Fruit fly (Drosophila melanogaster) whole organism, prepupa: ENCODE results near the gene CG42302.

Source experiments
- Blimp-1 ChIP-seq: fragments of 200-800 bp; sonication (Bioruptor generic); optimal IDR thresholded peaks from 3 replicates; lab custom pipeline; 2017; ENCODE audit warnings: missing biosample characterization, missing genetic modification characterization, mild to moderate bottlenecking, moderate library complexity, missing genetic modification reagents
- CG10631 ChIP-seq: fragments of 200-800 bp; sonication (Bioruptor generic); optimal IDR thresholded peaks from 2 replicates; lab custom pipeline; 2016; ENCODE audit warnings: missing biosample characterization, missing genetic modification characterization
- CG10669 ChIP-seq: fragments of 200-800 bp; sonication (Bioruptor generic); optimal IDR thresholded peaks from 3 replicates; lab custom pipeline; 2018; ENCODE audit warnings: missing biosample characterization, mild to moderate bottlenecking, missing genetic modification characterization, moderate library complexity
- CG11294 ChIP-seq: fragments of 200-800 bp; sonication (Bioruptor generic); IDR thresholded peaks from 2 replicates; pipeline ENCODE4 v1.3.6; 2022; ENCODE audit warnings: missing biosample characterization, missing genetic modification characterization
- CG11902 ChIP-seq: fragments of 200-800 bp; sonication (Bioruptor generic); optimal IDR thresholded peaks from 3 replicates; lab custom pipeline; 2016; ENCODE audit warnings: missing biosample characterization, missing genetic modification characterization
- CG15336 ChIP-seq: fragments of 200-800 bp; sonication (Bioruptor generic); IDR thresholded peaks from 2 replicates; pipeline ENCODE4 v1.3.6; 2022; ENCODE audit warnings: missing biosample characterization, missing genetic modification characterization
- CG1621 ChIP-seq: fragments of 200-800 bp; sonication (Bioruptor generic); optimal IDR thresholded peaks from 3 replicates; lab custom pipeline; 2018; ENCODE audit warnings: missing biosample characterization, mild to moderate bottlenecking, missing genetic modification characterization
- CG16779 ChIP-seq: fragments of 200-800 bp; sonication (Bioruptor generic); optimal IDR thresholded peaks from 3 replicates; lab custom pipeline; 2017; ENCODE audit warnings: missing biosample characterization, mild to moderate bottlenecking, missing genetic modification characterization
- CG3032 ChIP-seq: fragments of 200-800 bp; optimal IDR thresholded peaks from 2 replicates; lab custom pipeline; 2019; ENCODE audit warnings: missing biosample characterization, mild to moderate bottlenecking, missing genetic modification characterization, moderate library complexity
- CG31627 ChIP-seq: fragments of 200-800 bp; sonication (Bioruptor generic); optimal IDR thresholded peaks from 3 replicates; lab custom pipeline; 2016; ENCODE audit warnings: missing biosample characterization, missing genetic modification characterization
- CG3919 ChIP-seq: fragments of 200-800 bp; sonication (Bioruptor generic); optimal IDR thresholded peaks from 3 replicates; lab custom pipeline; 2016; ENCODE audit warnings: missing biosample characterization, missing genetic modification characterization
- CG4318 ChIP-seq: fragments of 200-800 bp; sonication (Bioruptor generic); optimal IDR thresholded peaks from 3 replicates; lab custom pipeline; 2017; ENCODE audit warnings: missing biosample characterization, mild to moderate bottlenecking, missing genetic modification characterization
- CG6163 ChIP-seq: fragments of 200-800 bp; sonication (Bioruptor generic); IDR thresholded peaks from 3 replicates; pipeline ENCODE4 v1.3.6; 2022; ENCODE audit warnings: missing biosample characterization, missing genetic modification characterization
- CG6276 ChIP-seq: fragments of 200-800 bp; sonication (Bioruptor generic); optimal IDR thresholded peaks from 2 replicates; lab custom pipeline; 2017; ENCODE audit warnings: missing biosample characterization, mild to moderate bottlenecking, missing genetic modification characterization
- CG6792 ChIP-seq: fragments of 200-800 bp; sonication (Bioruptor generic); optimal IDR thresholded peaks from 3 replicates; lab custom pipeline; 2016; ENCODE audit warnings: missing biosample characterization, missing genetic modification characterization
- CG6808 ChIP-seq: fragments of 200-800 bp; sonication (Bioruptor generic); optimal IDR thresholded peaks from 3 replicates; lab custom pipeline; 2017; ENCODE audit warnings: missing biosample characterization, missing genetic modification characterization, mild to moderate bottlenecking, moderate library complexity, missing genetic modification reagents
- CG6854 ChIP-seq: fragments of 200-800 bp; sonication (Bioruptor generic); optimal IDR thresholded peaks from 2 replicates; lab custom pipeline; 2017; ENCODE audit warnings: missing biosample characterization, mild to moderate bottlenecking, missing genetic modification characterization
- CG8119 ChIP-seq: fragments of 200-800 bp; sonication (Bioruptor generic); IDR thresholded peaks from 3 replicates; pipeline ENCODE4 v1.3.6; 2022; ENCODE audit warnings: missing biosample characterization, missing genetic modification characterization
- CG8319 ChIP-seq: fragments of 200-800 bp; sonication (Bioruptor generic); optimal IDR thresholded peaks from 3 replicates; lab custom pipeline; 2016; ENCODE audit warnings: missing biosample characterization, missing genetic modification characterization
- Eip75B ChIP-seq: fragments of 200-800 bp; sonication (Bioruptor generic); optimal IDR thresholded peaks from 3 replicates; lab custom pipeline; 2016; ENCODE audit warnings: missing biosample characterization, missing genetic modification characterization
- Eip78C ChIP-seq: fragments of 200-800 bp; sonication (Bioruptor generic); peaks from one replicate; lab custom pipeline; 2016; ENCODE audit warnings: missing biosample characterization, missing genetic modification characterization
- Eip93F ChIP-seq: fragments of 200-800 bp; sonication (Bioruptor generic); optimal IDR thresholded peaks from 2 replicates; lab custom pipeline; 2016; ENCODE audit warnings: missing biosample characterization, mild to moderate bottlenecking, missing genetic modification characterization
- Ets21C ChIP-seq: fragments of 200-800 bp; sonication (Bioruptor generic); optimal IDR thresholded peaks from 3 replicates; lab custom pipeline; 2016; ENCODE audit warnings: missing biosample characterization, missing genetic modification characterization
- Ets96B ChIP-seq: fragments of 200-800 bp; optimal IDR thresholded peaks from 2 replicates; lab custom pipeline; 2019; ENCODE audit warnings: missing biosample characterization, mild to moderate bottlenecking, missing genetic modification characterization, moderate library complexity
- Hr38 ChIP-seq: sonication (Bioruptor generic); optimal IDR thresholded peaks from 2 replicates; lab custom pipeline; 2016; ENCODE audit warnings: missing biosample characterization, missing genetic modification characterization
- Hr4 ChIP-seq: fragments of 200-800 bp; sonication (Bioruptor generic); optimal IDR thresholded peaks from 3 replicates; lab custom pipeline; 2016; ENCODE audit warnings: missing biosample characterization, missing genetic modification characterization
- Lpt ChIP-seq: fragments of 200-800 bp; sonication (Bioruptor generic); optimal IDR thresholded peaks from 3 replicates; lab custom pipeline; 2016; ENCODE audit warnings: missing biosample characterization, missing genetic modification characterization
- Met ChIP-seq: fragments of 200-800 bp; sonication (Bioruptor generic); optimal IDR thresholded peaks from 3 replicates; lab custom pipeline; 2016; ENCODE audit warnings: missing biosample characterization, missing genetic modification characterization
- OdsH ChIP-seq: fragments of 200-800 bp; sonication (Bioruptor generic); optimal IDR thresholded peaks from 3 replicates; lab custom pipeline; 2016; ENCODE audit warnings: missing biosample characterization, missing genetic modification characterization
- Smox ChIP-seq: fragments of 200-800 bp; sonication (Bioruptor generic); optimal IDR thresholded peaks from 3 replicates; lab custom pipeline; 2016; ENCODE audit warnings: missing biosample characterization, missing genetic modification characterization
- Sox102F ChIP-seq: fragments of 200-800 bp; sonication (Bioruptor generic); optimal IDR thresholded peaks from 2 replicates; lab custom pipeline; 2016; ENCODE audit warnings: missing biosample characterization, mild to moderate bottlenecking, missing genetic modification characterization
- Sox14 ChIP-seq: fragments of 200-800 bp; sonication (Bioruptor generic); optimal IDR thresholded peaks from 3 replicates; lab custom pipeline; 2016; ENCODE audit warnings: missing biosample characterization, missing genetic modification characterization
- Sox15 ChIP-seq: fragments of 200-800 bp; sonication (Bioruptor generic); optimal IDR thresholded peaks from 3 replicates; lab custom pipeline; 2016; ENCODE audit warnings: missing biosample characterization, missing genetic modification characterization
- achi ChIP-seq: fragments of 200-800 bp; sonication (Bioruptor generic); optimal IDR thresholded peaks from 3 replicates; lab custom pipeline; 2016; ENCODE audit warnings: missing biosample characterization, missing genetic modification characterization
- acj6 ChIP-seq: fragments of 200-800 bp; sonication (Bioruptor generic); optimal IDR thresholded peaks from 3 replicates; lab custom pipeline; 2016; ENCODE audit warnings: missing biosample characterization, missing genetic modification characterization
- cyc ChIP-seq: fragments of 200-800 bp; sonication (Bioruptor generic); optimal IDR thresholded peaks from 3 replicates; lab custom pipeline; 2016; ENCODE audit warnings: missing biosample characterization, missing genetic modification characterization
- dsx ChIP-seq: fragments of 200-800 bp; optimal IDR thresholded peaks from 3 replicates; lab custom pipeline; 2019; ENCODE audit warnings: missing biosample characterization, mild to moderate bottlenecking, missing genetic modification characterization, moderate library complexity; ENCODE audit not compliant: poor library complexity, severe bottlenecking
- eg ChIP-seq: fragments of 200-800 bp; sonication (Bioruptor generic); IDR thresholded peaks from 3 replicates; pipeline ENCODE4 v1.3.6; 2022; ENCODE audit warnings: missing biosample characterization, missing genetic modification characterization
- esn ChIP-seq: fragments of 200-800 bp; sonication (Bioruptor generic); optimal IDR thresholded peaks from 2 replicates; lab custom pipeline; 2016; ENCODE audit warnings: missing biosample characterization, mild to moderate bottlenecking, missing genetic modification characterization, moderate library complexity
- fd59A ChIP-seq: fragments of 200-800 bp; sonication (Bioruptor generic); optimal IDR thresholded peaks from 2 replicates; lab custom pipeline; 2017; ENCODE audit warnings: missing biosample characterization, mild to moderate bottlenecking, missing genetic modification characterization, missing genetic modification reagents
- fd85E ChIP-seq: fragments of 200-800 bp; sonication (Bioruptor generic); optimal IDR thresholded peaks from 3 replicates; lab custom pipeline; 2016; ENCODE audit warnings: missing biosample characterization, missing genetic modification characterization
- fkh ChIP-seq: fragments of 200-800 bp; sonication (Bioruptor generic); optimal IDR thresholded peaks from 3 replicates; lab custom pipeline; 2017; ENCODE audit warnings: missing biosample characterization, mild to moderate bottlenecking, missing genetic modification characterization, moderate library complexity
- net ChIP-seq: fragments of 200-800 bp; sonication (Bioruptor generic); optimal IDR thresholded peaks from 3 replicates; lab custom pipeline; 2016; ENCODE audit warnings: missing biosample characterization, missing genetic modification characterization
- pdm3 ChIP-seq: fragments of 200-800 bp; sonication (Bioruptor generic); optimal IDR thresholded peaks from 3 replicates; lab custom pipeline; 2016; ENCODE audit warnings: missing biosample characterization, missing genetic modification characterization
- salr ChIP-seq, 2 experiments: fragments of 200-800 bp; sonication (Bioruptor generic); optimal IDR thresholded peaks; 3 replicates each; lab custom pipeline; 2016 to 2018; ENCODE audit warnings: missing biosample characterization in 2 of 2, missing genetic modification characterization in 2 of 2, mild to moderate bottlenecking in 1 of 2
- spab ChIP-seq: fragments of 200-800 bp; sonication (Bioruptor generic); optimal IDR thresholded peaks from 2 replicates; lab custom pipeline; 2017; ENCODE audit warnings: missing biosample characterization, mild to moderate bottlenecking, missing genetic modification characterization, missing genetic modification reagents
- ss ChIP-seq, 2 experiments: fragments of 200-800 bp; sonication (Bioruptor generic); optimal IDR thresholded peaks; 2 replicates in 1 of 2; 3 replicates in 1 of 2; lab custom pipeline; 2017 to 2018; ENCODE audit warnings: mild to moderate bottlenecking in 2 of 2, missing biosample characterization in 2 of 2, missing genetic modification characterization in 2 of 2, moderate library complexity in 1 of 2
- topi ChIP-seq: fragments of 200-800 bp; sonication (Bioruptor generic); optimal IDR thresholded peaks from 3 replicates; lab custom pipeline; 2016; ENCODE audit warnings: missing biosample characterization, missing genetic modification characterization

Gene CG42302

dm6 chrX:18725572-18725971 is at the start of gene CG42302:
Gene CG42302, minus strand, starts transcription at chrX:18725672.
- TF ChIP-seq achi (GFP tag; lab: Kevin White, UChicago) (no peak), fkh (GFP tag; lab: Kevin White, UChicago) (no peak), fd59A (GFP tag; lab: Kevin White, UChicago) (no peak), Sox14 (GFP tag; lab: Kevin White, UChicago) (no peak), CG3919 (GFP tag; lab: Kevin White, UChicago) (no peak), OdsH (GFP tag; lab: Kevin White, UChicago) (no peak), CG11294 (GFP tag; lab: Robert Waterston, UW) (no peak), Hr38 (GFP tag; lab: Kevin White, UChicago) (no peak), CG6854 (GFP tag; lab: Kevin White, UChicago) (no peak), Hr4 (no peak), eg (no peak), Sox15 (GFP tag; lab: Kevin White, UChicago) (no peak), Ets21C (GFP tag; lab: Kevin White, UChicago) (no peak), CG6163 (no peak)

- TF ChIP-seq Eip78C (GFP tag; lab: Kevin White, UChicago): peak; percentile 46
- TF ChIP-seq CG6808: peak; percentile 46
- TF ChIP-seq OdsH (GFP tag; lab: Kevin White, UChicago): peak; percentile 40
- TF ChIP-seq esn (GFP tag; lab: Kevin White, UChicago): peak; percentile 60
- TF ChIP-seq CG16779 (tag; lab: Kevin White, UChicago): peak; percentile 36
- peak; percentile 56 for TF ChIP-seq Met (GFP tag; lab: Kevin White, UChicago)
- TF ChIP-seq Sox14 (GFP tag; lab: Kevin White, UChicago): peak; percentile 50
- peak; percentile 42 for TF ChIP-seq Eip75B (GFP tag; lab: Kevin White, UChicago)
- TF ChIP-seq CG6792 (GFP tag; lab: Kevin White, UChicago): peak; percentile 24
- TF ChIP-seq pdm3: peak; percentile 58
- peak; percentile 26 for TF ChIP-seq net (GFP tag; lab: Kevin White, UChicago)
- peak; percentile 24 for TF ChIP-seq CG4318
- TF ChIP-seq Hr38 (GFP tag; lab: Kevin White, UChicago): no peak
- TF ChIP-seq achi (GFP tag; lab: Kevin White, UChicago): peak; percentile 28
- peak; percentile 55 for TF ChIP-seq Sox102F (GFP tag; lab: Kevin White, UChicago)
- peak; percentile 57 for TF ChIP-seq Smox (GFP tag; lab: Kevin White, UChicago)
- no peak for TF ChIP-seq salr (GFP tag; optimal IDR thresholded peaks at IDR 0.05; lab: Kevin White, UChicago)
- peak; percentile 13 for TF ChIP-seq Lpt
- peak; percentile 18 for TF ChIP-seq Sox15 (GFP tag; lab: Kevin White, UChicago)
- peak; percentile 27 to 49 for TF ChIP-seq ss (GFP tag; optimal IDR thresholded peaks at IDR 0.05; lab: Kevin White, UChicago)
- TF ChIP-seq CG3032 (tag; lab: Kevin White, UChicago): peak; percentile 19
- peak; percentile 74 for TF ChIP-seq fkh (GFP tag; lab: Kevin White, UChicago)
- peak; percentile 100 for TF ChIP-seq Blimp-1 (GFP tag; lab: Kevin White, UChicago)
- no peak for TF ChIP-seq CG10631 (GFP tag; lab: Kevin White, UChicago)
- TF ChIP-seq topi (GFP tag; lab: Kevin White, UChicago): peak; percentile 62
- TF ChIP-seq acj6 (GFP tag; lab: Kevin White, UChicago): peak; percentile 47
- no peak for TF ChIP-seq CG8319 (GFP tag; lab: Kevin White, UChicago)
- TF ChIP-seq CG8119 (GFP tag; lab: Robert Waterston, UW): peak; percentile 51; the same call in 1 of the 3 replicates
- TF ChIP-seq CG11902 (GFP tag; lab: Kevin White, UChicago): no peak
- peak; percentile 46 for TF ChIP-seq CG1621 (tag; lab: Kevin White, UChicago)
- no peak for TF ChIP-seq Eip93F
- TF ChIP-seq spab (GFP tag; lab: Kevin White, UChicago): peak; percentile 6
- TF ChIP-seq fd85E (GFP tag; lab: Kevin White, UChicago): no peak
- peak; percentile 58 for TF ChIP-seq CG31627 (GFP tag; lab: Kevin White, UChicago)
- TF ChIP-seq CG11294 (GFP tag; lab: Robert Waterston, UW): no peak
- peak; percentile 47 for TF ChIP-seq Hr4
- peak; percentile 45 for TF ChIP-seq CG15336 (GFP tag; lab: Robert Waterston, UW)
- peak; percentile 37 for TF ChIP-seq cyc (GFP tag; lab: Kevin White, UChicago)
- peak; percentile 19 for TF ChIP-seq Ets96B (tag; lab: Kevin White, UChicago)
- peak; percentile 43 for TF ChIP-seq fd59A (GFP tag; lab: Kevin White, UChicago)
- peak; percentile 43 for TF ChIP-seq dsx (GFP tag; lab: Kevin White, UChicago)
- peak; percentile 32 for TF ChIP-seq CG6276 (GFP tag; lab: Kevin White, UChicago)
- peak; percentile 22 for TF ChIP-seq CG10669 (GFP tag; lab: Kevin White, UChicago)
Measured at dm6 chrX:18774818-18775343, 49.4 kb upstream of the CG42302 start, which contains the start of gene CG6891. Gene CG6891, plus strand, starts transcription at chrX:18775228.
